Worm (Caenorhabditis elegans) whole organism, L1 larva: ENCODE results near the gene C04C11.25.

Experiments
- C16A3.4 ChIP-seq: fragments of 150-350 bp; optimal IDR thresholded peaks from 2 replicates; lab custom pipeline; 2014; ENCODE audit warnings: missing biosample characterization, missing genetic modification characterization
- F16B12.6 ChIP-seq: fragments of 150-350 bp; optimal IDR thresholded peaks from 2 replicates; lab custom pipeline; 2014; ENCODE audit warnings: missing biosample characterization, missing genetic modification characterization
- ama-1 ChIP-seq: fragments of 150-350 bp; optimal IDR thresholded peaks from 2 replicates; lab custom pipeline; 2014
- blmp-1 ChIP-seq: fragments of 150-350 bp; optimal IDR thresholded peaks from 2 replicates; lab custom pipeline; 2014; ENCODE audit warnings: missing biosample characterization, missing genetic modification characterization
- hlh-4 ChIP-seq: sonication (generic microtip); optimal IDR thresholded peaks from 2 replicates; lab custom pipeline; 2016; ENCODE audit warnings: mild to moderate bottlenecking, missing genetic modification characterization, missing compliant biosample characterization
- nhr-12 ChIP-seq: sonication (generic microtip); optimal IDR thresholded peaks from 2 replicates; lab custom pipeline; 2017; ENCODE audit warnings: missing biosample characterization, missing genetic modification characterization
- nhr-90 ChIP-seq: sonication (generic microtip); optimal IDR thresholded peaks from 2 replicates; lab custom pipeline; 2016; ENCODE audit warnings: mild to moderate bottlenecking, missing genetic modification characterization, missing compliant biosample characterization; ENCODE audit not compliant: poor library complexity
- unc-86 ChIP-seq: sonication (generic microtip); optimal IDR thresholded peaks from 2 replicates; lab custom pipeline; 2016; ENCODE audit warnings: missing genetic modification characterization, missing compliant biosample characterization

DNA sequence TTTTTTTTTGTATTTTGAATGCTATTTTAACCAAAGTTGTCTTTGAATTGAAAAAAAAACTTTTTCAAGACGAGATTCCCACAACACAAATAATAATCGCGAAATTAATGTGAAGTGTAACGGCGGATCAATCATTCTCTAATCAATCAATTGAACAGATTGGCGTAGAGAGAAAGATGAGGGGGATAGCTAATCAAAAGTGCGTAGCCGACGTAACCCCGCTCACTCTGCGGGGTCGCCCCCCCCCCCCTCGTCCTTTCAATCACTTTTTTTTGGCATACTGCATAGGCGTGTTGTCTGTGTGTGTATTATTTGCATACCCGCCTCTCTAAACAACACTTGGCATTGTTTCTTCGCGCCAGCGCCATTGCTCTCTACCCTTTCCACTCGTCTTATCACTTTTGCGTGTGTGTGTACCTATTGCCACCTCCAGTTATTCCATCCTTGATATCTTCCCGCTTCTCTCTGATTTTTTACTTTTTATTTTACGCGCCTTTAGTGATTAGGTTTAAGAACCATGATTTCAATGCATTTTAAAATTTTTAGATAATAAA, 9.2 kb upstream of the C04C11.25 start:
- TF ChIP-seq F16B12.6 (tag; lab: Kevin White, UChicago) (no peak), nhr-12 (tag; lab: Kevin White, UChicago) (no peak), ama-1 (no peak), C16A3.4 (tag; lab: Kevin White, UChicago) (no peak), blmp-1 (no peak), hlh-4 (tag; lab: Kevin White, UChicago) (no peak), unc-86 (tag; lab: Kevin White, UChicago) (no peak), nhr-90 (tag; lab: Kevin White, UChicago) (no peak)
